Worm (Caenorhabditis elegans) whole organism, L4/young adult: Measurements from ENCODE around the gene ergo-1.

Experiments
- W03F9.2 ChIP-seq: fragments of 150-350 bp; optimal IDR thresholded peaks from 2 replicates; lab custom pipeline; 2014; ENCODE audit warnings: missing biosample characterization, missing genetic modification characterization
- dao-5 ChIP-seq: sonication (generic microtip); optimal IDR thresholded peaks from 2 replicates; lab custom pipeline; 2016; ENCODE audit warnings: missing genotype, missing genetic modification characterization, moderate library complexity, missing compliant biosample characterization
- him-1 ChIP-seq: sonication (generic microtip); optimal IDR thresholded peaks from 2 replicates; lab custom pipeline; 2016; ENCODE audit warnings: missing genotype, missing genetic modification reagents, missing genetic modification characterization, missing compliant biosample characterization

ergo-1 gene

ce11 chrV:1003400-1003799 is 5.2 kb upstream of the ergo-1 start, which contains the start of gene Y50D4C.5:
Gene Y50D4C.5, minus strand, starts transcription at chrV:1003744.
- no peak for TF ChIP-seq him-1 (tag; lab: Kevin White, UChicago)

- TF ChIP-seq him-1 (tag; lab: Kevin White, UChicago) (peak; percentile 11), W03F9.2 (tag; lab: Kevin White, UChicago) (no peak)
Measured at ce11 chrV:1003826-1004225, 4.8 kb upstream of the ergo-1 start.

ce11 chrV:1005877-1006276 is 2.7 kb upstream of the ergo-1 start:
- TF ChIP-seq dao-5 (tag; lab: Kevin White, UChicago): no peak
- no peak for TF ChIP-seq W03F9.2 (tag; lab: Kevin White, UChicago)
- no peak for TF ChIP-seq him-1 (tag; lab: Kevin White, UChicago)

- no peak for TF ChIP-seq him-1 (tag; lab: Kevin White, UChicago)
- TF ChIP-seq W03F9.2 (tag; lab: Kevin White, UChicago): no peak
- no peak for TF ChIP-seq dao-5 (tag; lab: Kevin White, UChicago)
Measured at ce11 chrV:1009037-1009436, 434 bp downstream of the ergo-1 start.

- TF ChIP-seq W03F9.2 (tag; lab: Kevin White, UChicago) (no peak), him-1 (tag; lab: Kevin White, UChicago) (no peak), dao-5 (tag; lab: Kevin White, UChicago) (no peak)
Measured at ce11 chrV:1013637-1014036, 5.0 kb downstream of the ergo-1 start.

ce11 chrV:1015194-1015593 is 6.6 kb downstream of the ergo-1 start:
- TF ChIP-seq W03F9.2 (tag; lab: Kevin White, UChicago) (no peak), him-1 (tag; lab: Kevin White, UChicago) (no peak), dao-5 (tag; lab: Kevin White, UChicago) (no peak)

ce11 chrV:1017196-1017595 is 8.6 kb downstream of the ergo-1 start:
- TF ChIP-seq dao-5 (tag; lab: Kevin White, UChicago) (no peak), W03F9.2 (tag; lab: Kevin White, UChicago) (no peak), him-1 (tag; lab: Kevin White, UChicago) (no peak)

ce11 chrV:1021456-1021855 is 12.9 kb downstream of the ergo-1 start:
- TF ChIP-seq W03F9.2 (tag; lab: Kevin White, UChicago) (no peak), dao-5 (tag; lab: Kevin White, UChicago) (no peak), him-1 (tag; lab: Kevin White, UChicago) (no peak)

ce11 chrV:1023367-1023766 is 14.8 kb downstream of the ergo-1 start, which contains the start of gene pei-2:
Gene pei-2, minus strand, starts transcription at chrV:1023467.
- TF ChIP-seq W03F9.2 (tag; lab: Kevin White, UChicago) (no peak), him-1 (tag; lab: Kevin White, UChicago) (no peak), dao-5 (tag; lab: Kevin White, UChicago) (no peak)

- no peak for TF ChIP-seq him-1 (tag; lab: Kevin White, UChicago)
- TF ChIP-seq dao-5 (tag; lab: Kevin White, UChicago): no peak
- TF ChIP-seq W03F9.2 (tag; lab: Kevin White, UChicago): no peak
Measured at ce11 chrV:1027044-1027443, 18.4 kb downstream of the ergo-1 start, which contains the start of gene R09A1.3. Gene R09A1.3, minus strand, starts transcription at chrV:1027074.

ce11 chrV:1033304-1033703 is 24.7 kb downstream of the ergo-1 start, which contains the start of gene flp-34:
Gene flp-34, minus strand, starts transcription at chrV:1033404.
- TF ChIP-seq him-1 (tag; lab: Kevin White, UChicago): no peak
- TF ChIP-seq dao-5 (tag; lab: Kevin White, UChicago): no peak
- TF ChIP-seq W03F9.2 (tag; lab: Kevin White, UChicago): no peak

- TF ChIP-seq W03F9.2 (tag; lab: Kevin White, UChicago) (no peak), him-1 (tag; lab: Kevin White, UChicago) (no peak), dao-5 (tag; lab: Kevin White, UChicago) (no peak)
Measured at ce11 chrV:1038074-1038473, 29.5 kb downstream of the ergo-1 start.

ce11 chrV:1047251-1047650 is 38.6 kb downstream of the ergo-1 start:
- TF ChIP-seq him-1 (tag; lab: Kevin White, UChicago) (no peak), W03F9.2 (tag; lab: Kevin White, UChicago) (no peak), dao-5 (tag; lab: Kevin White, UChicago) (no peak)

- TF ChIP-seq him-1 (tag; lab: Kevin White, UChicago): no peak
- no peak for TF ChIP-seq dao-5 (tag; lab: Kevin White, UChicago)
- TF ChIP-seq W03F9.2 (tag; lab: Kevin White, UChicago): no peak
Measured at ce11 chrV:1048482-1048881, 39.9 kb downstream of the ergo-1 start, which contains the start of gene nra-4. Gene nra-4, minus strand, starts transcription at chrV:1048582.
